Fruit fly (Drosophila melanogaster) Kc167 (cell line): ENCODE measurements around the gene CG10589.

ENCODE experiments used
- h ChIP-seq: fragments of >200 bp; optimal IDR thresholded peaks from 3 replicates; lab custom pipeline; 2018; ENCODE audit warnings: missing external identifiers
- insv ChIP-seq: fragments of >200 bp; optimal IDR thresholded peaks from 3 replicates; lab custom pipeline; 2018; ENCODE audit warnings: missing external identifiers
- psq ChIP-seq: fragments of >200 bp; optimal IDR thresholded peaks from 2 replicates; lab custom pipeline; 2017; ENCODE audit warnings: missing external identifiers
- ttk ChIP-seq: sonication (Bioruptor generic); optimal IDR thresholded peaks from 2 replicates; lab custom pipeline; 2017; ENCODE audit warnings: missing external identifiers

- no peak for TF ChIP-seq psq (lab: Kevin White, UChicago)
- no peak for TF ChIP-seq ttk (lab: Kevin White, UChicago)
- no peak for TF ChIP-seq h (lab: Kevin White, UChicago)
- TF ChIP-seq insv (lab: Kevin White, UChicago) = no peak
These were observed 48.8 kb downstream of the CG10589 start for dm6 chr3L:20976383-20976782.
